Fruit fly (Drosophila melanogaster) whole organism, pupa: ENCODE data around the gene CG3277.

Source experiments
- CG15710 ChIP-seq: fragments of 200-800 bp; sonication (Bioruptor generic); optimal IDR thresholded peaks from 2 replicates; lab custom pipeline; 2018; ENCODE audit warnings: missing biosample characterization, mild to moderate bottlenecking, missing genetic modification characterization, moderate library complexity
- CG34367 ChIP-seq: fragments of 200-800 bp; sonication (Bioruptor generic); optimal IDR thresholded peaks from 2 replicates; lab custom pipeline; 2018; ENCODE audit warnings: missing biosample characterization, mild to moderate bottlenecking, missing genetic modification characterization
- CG4496 ChIP-seq: fragments of 200-800 bp; sonication (Bioruptor generic); IDR thresholded peaks from 3 replicates; pipeline ENCODE4 v1.3.6; 2022; ENCODE audit warnings: missing biosample characterization, missing genetic modification characterization
- rn ChIP-seq: fragments of 200-800 bp; sonication (Bioruptor generic); IDR thresholded peaks from 2 replicates; pipeline ENCODE4 v1.3.6; 2022; ENCODE audit warnings: missing biosample characterization, missing genetic modification characterization

dm6 chr2L:3304831-3305828 is 1.2 kb downstream of the CG3277 start:
- TF ChIP-seq rn, result no peak
- no peak for TF ChIP-seq CG15710 (tag; lab: Kevin White, UChicago)
- TF ChIP-seq CG4496 (GFP tag; lab: Robert Waterston, UW), result no peak
- no peak for TF ChIP-seq CG34367 (tag; lab: Kevin White, UChicago)
